Worm (Caenorhabditis elegans) whole organism, young adult: ENCODE measurements around the gene C14B4.2.

Source experiments
- F23B12.7 ChIP-seq: sonication (generic microtip); optimal IDR thresholded peaks from 2 replicates; lab custom pipeline; 2017; ENCODE audit warnings: missing genetic modification characterization, mild to moderate bottlenecking, missing compliant biosample characterization, antibody characterized with exemption, moderate library complexity; ENCODE audit not compliant: insufficient read depth
- F37B4.10 ChIP-seq: fragments of 200-800 bp; sonication (Bioruptor generic); IDR thresholded peaks from 2 replicates; pipeline ENCODE4 v1.3.6; 2022; ENCODE audit warnings: missing genetic modification characterization, missing compliant biosample characterization
- atf-7 ChIP-seq: sonication (generic microtip); optimal IDR thresholded peaks from 2 replicates; lab custom pipeline; 2017; ENCODE audit warnings: mild to moderate bottlenecking, missing genetic modification characterization, missing compliant biosample characterization
- attf-6 ChIP-seq: fragments of 200-800 bp; sonication (Bioruptor generic); IDR thresholded peaks from 2 replicates; pipeline ENCODE4 v1.3.6; 2022; ENCODE audit warnings: missing genetic modification reagents, missing genetic modification characterization, missing compliant biosample characterization
- ceh-91 ChIP-seq: fragments of 200-800 bp; sonication (Bioruptor generic); IDR thresholded peaks from 2 replicates; pipeline ENCODE4 v1.3.6; 2022; ENCODE audit warnings: missing genetic modification reagents, missing genetic modification characterization, missing compliant biosample characterization
- dpl-1 ChIP-seq: fragments of 150-350 bp; optimal IDR thresholded peaks from 2 replicates; lab custom pipeline; 2014; ENCODE audit warnings: missing biosample characterization, missing genetic modification reagents, missing genetic modification characterization
- hmg-1.2 ChIP-seq: fragments of 200-800 bp; sonication (Bioruptor generic); IDR thresholded peaks from 2 replicates; pipeline ENCODE4 v1.3.6; 2022; ENCODE audit warnings: missing genetic modification reagents, missing genetic modification characterization, missing compliant biosample characterization
- let-607 ChIP-seq, 2 experiments: fragments of 200-800 bp in 1 of 2; sonication (Bioruptor generic) in 1 of 2; sonication (generic microtip) in 1 of 2; optimal IDR thresholded peaks; 2 replicates each; lab custom pipeline; 2016 to 2018; ENCODE audit warnings: mild to moderate bottlenecking in 2 of 2, missing compliant biosample characterization in 2 of 2, missing genetic modification characterization in 2 of 2, moderate library complexity in 2 of 2, missing genotype in 1 of 2
- lin-35 ChIP-seq, 3 experiments: fragments of 150-350 bp in 2 of 3; sonication (generic microtip) in 1 of 3; optimal IDR thresholded peaks; 2 replicates each; lab custom pipeline; 2014 to 2018; ENCODE audit warnings: missing biosample characterization in 3 of 3, missing genetic modification characterization in 3 of 3, missing genetic modification reagents in 3 of 3
- pha-4 ChIP-seq: fragments of 150-350 bp; sonication (generic microtip); optimal IDR thresholded peaks from 2 replicates; lab custom pipeline; 2014; ENCODE audit warnings: missing biosample characterization, missing genetic modification reagents, missing genetic modification characterization
- rec-8 ChIP-seq, 2 experiments: sonication (generic microtip); optimal IDR thresholded peaks; 2 replicates each; lab custom pipeline; 2016; ENCODE audit warnings: mild to moderate bottlenecking in 2 of 2, missing genetic modification characterization in 2 of 2, missing genetic modification reagents in 2 of 2, missing genotype in 2 of 2, missing biosample characterization in 1 of 2, missing compliant biosample characterization in 1 of 2, moderate library complexity in 1 of 2
- unc-130 ChIP-seq: sonication (generic microtip); optimal IDR thresholded peaks from 2 replicates; lab custom pipeline; 2016; ENCODE audit warnings: missing genetic modification reagents, missing genetic modification characterization, missing compliant biosample characterization
- xnd-1 ChIP-seq: sonication (generic microtip); optimal IDR thresholded peaks from 2 replicates; lab custom pipeline; 2016; ENCODE audit warnings: missing genotype, missing genetic modification reagents, missing genetic modification characterization, missing compliant biosample characterization

DNA sequence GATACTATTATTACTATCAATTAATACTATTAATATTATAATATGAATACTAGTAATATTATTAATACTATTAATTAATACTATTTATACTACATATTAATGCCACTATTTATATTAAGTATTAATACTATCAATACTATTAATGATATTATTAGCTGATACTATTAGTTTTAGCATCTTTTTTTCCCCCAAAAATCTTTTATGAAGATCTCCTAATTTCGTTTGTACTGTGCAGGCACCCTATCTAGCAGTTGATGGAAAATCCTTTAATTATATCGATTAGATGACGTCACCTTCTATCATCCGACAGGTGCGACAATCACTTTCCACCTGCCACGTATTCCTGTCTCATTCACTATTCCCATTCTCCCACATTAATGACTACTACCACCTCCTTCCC, 33.2 kb downstream of the C14B4.2 start, which contains the start of gene fbxb-65:
- no peak for TF ChIP-seq let-607 (tag; optimal IDR thresholded peaks at IDR 0.05; lab: Kevin White, UChicago)
- no peak for TF ChIP-seq attf-6 (GFP tag; lab: Robert Waterston, UW)
- no peak for TF ChIP-seq pha-4 (tag; lab: Kevin White, UChicago)
- no peak for TF ChIP-seq hmg-1.2 (GFP tag; lab: Robert Waterston, UW)
- TF ChIP-seq F37B4.10 (GFP tag; lab: Robert Waterston, UW): no peak
- no peak for TF ChIP-seq dpl-1 (GFP tag; lab: Kevin White, UChicago)
- TF ChIP-seq F23B12.7 (tag; lab: Kevin White, UChicago): no peak
- TF ChIP-seq atf-7 (tag; lab: Kevin White, UChicago): no peak
- TF ChIP-seq unc-130 (GFP tag; lab: Kevin White, UChicago): no peak
- TF ChIP-seq xnd-1 (tag; lab: Kevin White, UChicago): no peak
- TF ChIP-seq lin-35 (GFP tag; optimal IDR thresholded peaks at IDR 0.05; lab: Kevin White, UChicago): no peak
- TF ChIP-seq ceh-91 (GFP tag; lab: Robert Waterston, UW): no peak
- no peak for TF ChIP-seq rec-8 (tag; optimal IDR thresholded peaks at IDR 0.05; lab: Kevin White, UChicago)
